Worm (Caenorhabditis elegans) whole organism, L2 larva: Measurements from ENCODE around the gene cept-1.
A peak's percentile ranks its signal among the peaks of the same experiment; 100 is the strongest.

Source experiments
- C34F6.9 ChIP-seq: fragments of 150-350 bp; optimal IDR thresholded peaks from 2 replicates; lab custom pipeline; 2014; ENCODE audit warnings: missing biosample characterization, missing genetic modification characterization
- F13H6.1 ChIP-seq: sonication (generic microtip); optimal IDR thresholded peaks from 2 replicates; lab custom pipeline; 2016; ENCODE audit warnings: missing genetic modification characterization, missing compliant biosample characterization
- R02D3.7 ChIP-seq: fragments of 150-350 bp; optimal IDR thresholded peaks from 2 replicates; lab custom pipeline; 2014; ENCODE audit warnings: missing biosample characterization, missing genetic modification characterization
- Y55F3AM.14 ChIP-seq: fragments of 200-800 bp; sonication (Bioruptor generic); optimal IDR thresholded peaks from 2 replicates; lab custom pipeline; 2018; ENCODE audit warnings: mild to moderate bottlenecking, missing genetic modification characterization, missing compliant biosample characterization
- ZK546.5 ChIP-seq: sonication (generic microtip); optimal IDR thresholded peaks from 2 replicates; lab custom pipeline; 2017; ENCODE audit warnings: missing biosample characterization, missing genetic modification characterization
- alr-1 ChIP-seq: fragments of 150-350 bp; optimal IDR thresholded peaks from 2 replicates; lab custom pipeline; 2014; ENCODE audit warnings: missing biosample characterization, missing genetic modification characterization
- aly-2 ChIP-seq: fragments of 150-350 bp; optimal IDR thresholded peaks from 2 replicates; lab custom pipeline; 2014; ENCODE audit warnings: missing biosample characterization, missing genetic modification characterization
- ama-1 ChIP-seq: fragments of 150-350 bp; optimal IDR thresholded peaks from 2 replicates; lab custom pipeline; 2018; ENCODE audit warnings: inconsistent platforms
- blmp-1 ChIP-seq: sonication (generic microtip); optimal IDR thresholded peaks from 2 replicates; lab custom pipeline; 2017; ENCODE audit warnings: missing genetic modification characterization, mild to moderate bottlenecking, missing compliant biosample characterization, antibody characterized with exemption, moderate library complexity; ENCODE audit not compliant: insufficient read depth
- ceh-16 ChIP-seq: fragments of 150-350 bp; optimal IDR thresholded peaks from 2 replicates; lab custom pipeline; 2014; ENCODE audit warnings: missing biosample characterization, missing genetic modification characterization
- ceh-82 ChIP-seq: fragments of 150-350 bp; optimal IDR thresholded peaks from 2 replicates; lab custom pipeline; 2014; ENCODE audit warnings: missing biosample characterization, missing genetic modification characterization
- crh-2 ChIP-seq: sonication (generic microtip); optimal IDR thresholded peaks from 2 replicates; lab custom pipeline; 2017; ENCODE audit warnings: missing biosample characterization, missing genetic modification characterization
- dmd-4 ChIP-seq: sonication (generic microtip); optimal IDR thresholded peaks from 2 replicates; lab custom pipeline; 2017; ENCODE audit warnings: missing biosample characterization, missing genetic modification characterization
- egl-27 ChIP-seq: sonication (generic microtip); optimal IDR thresholded peaks from 3 replicates; lab custom pipeline; 2017; ENCODE audit warnings: missing biosample characterization, missing genetic modification reagents, missing genetic modification characterization
- elt-1 ChIP-seq: fragments of 150-350 bp; optimal IDR thresholded peaks from 2 replicates; lab custom pipeline; 2014; ENCODE audit warnings: missing biosample characterization, missing genetic modification characterization
- elt-3 ChIP-seq: sonication (generic microtip); optimal IDR thresholded peaks from 2 replicates; lab custom pipeline; 2017; ENCODE audit warnings: missing biosample characterization, missing genetic modification characterization
- fos-1 ChIP-seq: fragments of 150-350 bp; optimal IDR thresholded peaks from 2 replicates; lab custom pipeline; 2014; ENCODE audit warnings: missing biosample characterization, missing genetic modification characterization
- gmeb-1 ChIP-seq: fragments of 150-350 bp; optimal IDR thresholded peaks from 2 replicates; lab custom pipeline; 2014; ENCODE audit warnings: missing biosample characterization, missing genetic modification characterization
- lin-11 ChIP-seq: fragments of 150-350 bp; sonication (generic microtip); optimal IDR thresholded peaks from 2 replicates; lab custom pipeline; 2014; ENCODE audit warnings: missing biosample characterization, missing genetic modification characterization, inconsistent platforms, mixed read lengths
- lin-13 ChIP-seq: fragments of 150-350 bp; optimal IDR thresholded peaks from 2 replicates; lab custom pipeline; 2014; ENCODE audit warnings: missing biosample characterization, missing genetic modification reagents, missing genetic modification characterization
- lin-39 ChIP-seq: fragments of 150-350 bp; optimal IDR thresholded peaks from 2 replicates; lab custom pipeline; 2014; ENCODE audit warnings: missing biosample characterization, missing genetic modification reagents, missing genetic modification characterization
- lsy-2 ChIP-seq, 2 experiments: fragments of 150-350 bp in 1 of 2; sonication (generic microtip) in 1 of 2; optimal IDR thresholded peaks; 2 replicates each; lab custom pipeline; 2014 to 2017; ENCODE audit warnings: missing biosample characterization in 2 of 2, missing genetic modification characterization in 2 of 2
- mab-5 ChIP-seq: fragments of 150-350 bp; optimal IDR thresholded peaks from 2 replicates; lab custom pipeline; 2014; ENCODE audit warnings: missing biosample characterization, missing genetic modification characterization
- mbf-1 ChIP-seq: sonication (generic microtip); optimal IDR thresholded peaks from 2 replicates; lab custom pipeline; 2017; ENCODE audit warnings: missing biosample characterization, missing genetic modification characterization
- mdl-1 ChIP-seq, 2 experiments: fragments of 150-350 bp in 1 of 2; sonication (generic microtip) in 1 of 2; optimal IDR thresholded peaks; 2 replicates each; lab custom pipeline; 2017; ENCODE audit warnings: missing biosample characterization in 2 of 2, missing genetic modification characterization in 2 of 2
- nhr-10 ChIP-seq: sonication (generic microtip); optimal IDR thresholded peaks from 2 replicates; lab custom pipeline; 2017; ENCODE audit warnings: missing biosample characterization, missing genetic modification characterization
- nhr-11 ChIP-seq: fragments of 150-350 bp; optimal IDR thresholded peaks from 2 replicates; lab custom pipeline; 2014; ENCODE audit warnings: missing biosample characterization, missing genetic modification characterization
- nhr-12 ChIP-seq: fragments of 150-350 bp; optimal IDR thresholded peaks from 2 replicates; lab custom pipeline; 2014; ENCODE audit warnings: missing biosample characterization, missing genetic modification characterization
- nhr-129 ChIP-seq: fragments of 150-350 bp; optimal IDR thresholded peaks from 2 replicates; lab custom pipeline; 2014; ENCODE audit warnings: missing biosample characterization, missing genetic modification characterization
- nhr-21 ChIP-seq: fragments of 150-350 bp; optimal IDR thresholded peaks from 2 replicates; lab custom pipeline; 2014; ENCODE audit warnings: missing biosample characterization, missing genetic modification characterization
- nhr-23 ChIP-seq: fragments of 150-350 bp; optimal IDR thresholded peaks from 2 replicates; lab custom pipeline; 2014; ENCODE audit warnings: missing biosample characterization, missing genetic modification reagents, missing genetic modification characterization
- nhr-237 ChIP-seq: fragments of 150-350 bp; optimal IDR thresholded peaks from 2 replicates; lab custom pipeline; 2014; ENCODE audit warnings: missing biosample characterization, missing genetic modification characterization
- nhr-25 ChIP-seq: fragments of 150-350 bp; sonication (generic microtip); optimal IDR thresholded peaks from 3 replicates; lab custom pipeline; 2014; ENCODE audit warnings: missing biosample characterization, missing genetic modification characterization
- nhr-6 ChIP-seq: fragments of 150-350 bp; optimal IDR thresholded peaks from 2 replicates; lab custom pipeline; 2014; ENCODE audit warnings: missing biosample characterization, missing genetic modification characterization
- nhr-77 ChIP-seq: fragments of 150-350 bp; optimal IDR thresholded peaks from 2 replicates; lab custom pipeline; 2014; ENCODE audit warnings: missing biosample characterization, missing genetic modification characterization
- peb-1 ChIP-seq: fragments of 150-350 bp; optimal IDR thresholded peaks from 2 replicates; lab custom pipeline; 2014; ENCODE audit warnings: missing biosample characterization, missing genetic modification characterization
- sem-4 ChIP-seq: fragments of 150-350 bp; optimal IDR thresholded peaks from 2 replicates; lab custom pipeline; 2014; ENCODE audit warnings: missing biosample characterization, missing genetic modification reagents, missing genetic modification characterization
- skn-1 ChIP-seq: sonication (generic microtip); optimal IDR thresholded peaks from 2 replicates; lab custom pipeline; 2017; ENCODE audit warnings: missing biosample characterization, missing genetic modification characterization
- sma-3 ChIP-seq: sonication (generic microtip); optimal IDR thresholded peaks from 2 replicates; lab custom pipeline; 2016; ENCODE audit warnings: missing genetic modification reagents, missing genetic modification characterization, missing compliant biosample characterization
- sma-9 ChIP-seq, 2 experiments: fragments of 150-350 bp in 1 of 2; sonication (generic microtip) in 1 of 2; optimal IDR thresholded peaks; 2 replicates each; lab custom pipeline; 2014 to 2016; ENCODE audit warnings: missing genetic modification characterization in 2 of 2, mild to moderate bottlenecking in 1 of 2, missing biosample characterization in 1 of 2, missing compliant biosample characterization in 1 of 2, missing genetic modification reagents in 1 of 2, moderate library complexity in 1 of 2
- snpc-4 ChIP-seq: fragments of 150-350 bp; optimal IDR thresholded peaks from 2 replicates; lab custom pipeline; 2014; ENCODE audit warnings: missing biosample characterization, missing genetic modification characterization
- unc-39 ChIP-seq: fragments of 150-350 bp; optimal IDR thresholded peaks from 2 replicates; lab custom pipeline; 2014; ENCODE audit warnings: missing biosample characterization, missing genetic modification characterization
- unc-55 ChIP-seq: fragments of 150-350 bp; sonication (generic microtip); optimal IDR thresholded peaks from 3 replicates; lab custom pipeline; 2014; ENCODE audit warnings: missing biosample characterization, missing genetic modification reagents, missing genetic modification characterization
- unc-62 ChIP-seq: fragments of 150-350 bp; optimal IDR thresholded peaks from 2 replicates; lab custom pipeline; 2014; ENCODE audit warnings: missing biosample characterization, missing genetic modification reagents, missing genetic modification characterization
- zag-1 ChIP-seq: fragments of 150-350 bp; optimal IDR thresholded peaks from 2 replicates; lab custom pipeline; 2014; ENCODE audit warnings: missing biosample characterization, missing genetic modification characterization
- ztf-1 ChIP-seq: fragments of 200-800 bp; sonication (Bioruptor generic); conservative IDR thresholded peaks from 2 replicates; pipeline ENCODE4 v1.3.6; 2022; ENCODE audit warnings: missing genetic modification characterization, missing compliant biosample characterization
- ztf-11 ChIP-seq: sonication (generic microtip); optimal IDR thresholded peaks from 2 replicates; lab custom pipeline; 2017; ENCODE audit warnings: missing biosample characterization, missing genetic modification characterization
- ztf-4 ChIP-seq: fragments of 150-350 bp; optimal IDR thresholded peaks from 2 replicates; lab custom pipeline; 2014; ENCODE audit warnings: missing biosample characterization, missing genetic modification characterization

The cept-1 gene

DNA sequence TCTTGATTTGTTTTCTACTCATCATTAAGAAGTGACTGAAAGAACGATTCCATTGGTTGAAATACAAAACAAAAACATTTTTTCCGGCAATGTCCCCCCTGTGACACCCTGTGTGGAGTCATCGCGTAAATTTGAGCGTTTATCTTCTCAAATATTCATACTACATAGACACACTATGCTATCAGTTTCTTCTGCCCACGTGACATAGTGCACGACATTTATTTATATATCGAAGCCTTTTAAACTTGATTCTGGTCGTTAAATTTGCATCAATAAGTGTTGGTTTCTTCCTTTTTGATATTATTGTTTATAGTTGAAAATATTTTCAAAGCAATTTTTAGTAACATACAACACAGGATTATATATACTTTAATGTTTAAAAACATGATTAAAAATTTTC lies 2.9 kb upstream of the cept-1 start:
- TF ChIP-seq snpc-4 (no peak), sma-9 (GFP tag; optimal IDR thresholded peaks at IDR 0.05; lab: Kevin White, UChicago) (peak; percentile 65), sma-9 (tag; optimal IDR thresholded peaks at IDR 0.05; lab: Kevin White, UChicago) (no peak), nhr-21 (no peak), fos-1 (tag; lab: Kevin White, UChicago) (peak; percentile 4)

ce11 chrX:12759642-12760041 lies 2.2 kb upstream of the cept-1 start:
- peak; percentile 38 for TF ChIP-seq gmeb-1
- TF ChIP-seq elt-1 (tag; lab: Kevin White, UChicago) = no peak
- no peak for TF ChIP-seq nhr-10 (tag; lab: Kevin White, UChicago)
- TF ChIP-seq ceh-16 (tag; lab: Kevin White, UChicago) = no peak
- TF ChIP-seq unc-39 (tag; lab: Kevin White, UChicago) = no peak
- TF ChIP-seq nhr-23 (tag; lab: Kevin White, UChicago) = no peak
- no peak for TF ChIP-seq nhr-12 (tag; lab: Kevin White, UChicago)
- TF ChIP-seq aly-2 (tag; lab: Kevin White, UChicago) = no peak
- no peak for TF ChIP-seq C34F6.9
- peak; percentile 57 for TF ChIP-seq F13H6.1 (tag; lab: Kevin White, UChicago)
- TF ChIP-seq nhr-77 = no peak
- peak; percentile 65 for TF ChIP-seq nhr-21
- TF ChIP-seq ztf-1 (GFP tag; lab: Robert Waterston, UW) = no peak
- TF ChIP-seq skn-1 = no peak
- no peak for TF ChIP-seq alr-1 (tag; lab: Kevin White, UChicago)
- TF ChIP-seq unc-62 = no peak
- TF ChIP-seq lin-39 (tag; lab: Kevin White, UChicago) = no peak
- peak; percentile 92 for TF ChIP-seq fos-1 (tag; lab: Kevin White, UChicago)
- peak; percentile 65 to 85 for TF ChIP-seq mdl-1 (tag; optimal IDR thresholded peaks at IDR 0.05; lab: Kevin White, UChicago)
- no peak for TF ChIP-seq nhr-25 (tag; lab: Kevin White, UChicago)
- TF ChIP-seq unc-55 (GFP tag; lab: Kevin White, UChicago) = no peak
- TF ChIP-seq R02D3.7 (tag; lab: Kevin White, UChicago) = no peak
- TF ChIP-seq blmp-1 (tag; lab: Kevin White, UChicago) = peak; percentile 83
- TF ChIP-seq sem-4 (tag; lab: Kevin White, UChicago) = no peak
- peak; percentile 45 for TF ChIP-seq nhr-129
- TF ChIP-seq sma-3 (GFP tag; lab: Kevin White, UChicago) = peak; percentile 68
- TF ChIP-seq ztf-11 (tag; lab: Kevin White, UChicago) = no peak
- TF ChIP-seq dmd-4 = no peak
- TF ChIP-seq sma-9 (GFP tag; optimal IDR thresholded peaks at IDR 0.05; lab: Kevin White, UChicago) = peak; percentile 90
- no peak for TF ChIP-seq sma-9 (tag; optimal IDR thresholded peaks at IDR 0.05; lab: Kevin White, UChicago)
- no peak for TF ChIP-seq ceh-82
- no peak for TF ChIP-seq peb-1 (tag; lab: Kevin White, UChicago)
- TF ChIP-seq snpc-4 = no peak
- peak; percentile 70 for TF ChIP-seq crh-2 (tag; lab: Kevin White, UChicago)
- TF ChIP-seq lin-13 (GFP tag; lab: Kevin White, UChicago) = no peak
- no peak for TF ChIP-seq ZK546.5
- TF ChIP-seq zag-1 (tag; lab: Kevin White, UChicago) = no peak
- TF ChIP-seq nhr-237 (tag; lab: Kevin White, UChicago) = no peak
- peak; percentile 25 for TF ChIP-seq Y55F3AM.14 (GFP tag; lab: Kevin White, UChicago)
- TF ChIP-seq mab-5 (tag; lab: Kevin White, UChicago) = no peak
- no peak for TF ChIP-seq lin-11 (tag; lab: Kevin White, UChicago)
- no peak for TF ChIP-seq ztf-4
- no peak for TF ChIP-seq ama-1 (lab: Kevin White, UChicago)
- no peak for TF ChIP-seq elt-3 (tag; lab: Kevin White, UChicago)
- no peak for TF ChIP-seq nhr-6 (tag; lab: Kevin White, UChicago)
- no peak for TF ChIP-seq mbf-1 (tag; lab: Kevin White, UChicago)
- no peak for TF ChIP-seq lsy-2 (tag; optimal IDR thresholded peaks at IDR 0.05; lab: Kevin White, UChicago)
- no peak for TF ChIP-seq nhr-11 (tag; lab: Kevin White, UChicago)
- TF ChIP-seq egl-27 (tag; lab: Kevin White, UChicago) = no peak
